Worm (Caenorhabditis elegans): ENCODE data around the gene F41G3.3.
"Not testable (repeated sequence)": the region's sequence is repeated elsewhere in the genome, so short reads cannot be mapped to it uniquely, and the experiment has no call there.

- TF ChIP-seq R02D3.7, ztf-11 (tag; optimal IDR thresholded peaks at IDR 0.05): not testable (repeated sequence)
Measured at ce11 chrII:6775076-6775475, 18.7 kb downstream of the F41G3.3 start, which contains the start of gene agr-1.

Measured in whole organism, L2 larva.